Worm (Caenorhabditis elegans): ENCODE data around the gene str-14.

DNA sequence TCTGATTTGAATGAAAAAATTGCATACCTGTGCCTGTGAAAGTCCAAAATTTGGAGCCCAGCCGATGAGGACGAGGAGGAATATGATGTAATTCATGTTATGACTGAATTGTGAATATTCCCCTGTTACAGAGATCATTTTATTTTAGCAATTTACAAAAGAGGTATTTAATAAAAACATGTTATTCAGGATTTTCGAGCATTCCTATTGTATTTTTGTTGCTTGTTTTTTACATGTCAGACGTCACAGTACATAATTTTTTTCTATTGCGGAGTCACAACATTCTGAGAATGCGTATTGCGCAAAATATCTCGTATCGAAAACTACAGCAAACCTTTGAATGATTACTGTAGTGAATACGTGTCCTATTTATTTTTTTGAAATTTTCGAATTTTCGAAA, 48.2 kb upstream of the str-14 start, which contains the start of gene F36D3.14:
- TF ChIP-seq him-1 (tag; optimal IDR thresholded peaks at IDR 0.05) (no peak), W03F9.2 (tag; optimal IDR thresholded peaks at IDR 0.05) (no peak), dao-5 (tag; optimal IDR thresholded peaks at IDR 0.05) (no peak)

All from whole organism, L4/young adult.